Fruit fly (Drosophila melanogaster) whole organism, wandering third instar larva: ENCODE results near the gene CG46308.

ENCODE experiments used
- Abd-B ChIP-seq: fragments of >200 bp; optimal IDR thresholded peaks from 2 replicates; lab custom pipeline; 2017; ENCODE audit warnings: missing biosample characterization, missing genetic modification characterization
- CG32264 ChIP-seq: fragments of 200-800 bp; sonication (Bioruptor generic); optimal IDR thresholded peaks from 2 replicates; lab custom pipeline; 2016; ENCODE audit warnings: missing biosample characterization, missing genetic modification characterization
- CG9705 ChIP-seq: fragments of 200-800 bp; sonication (Bioruptor generic); optimal IDR thresholded peaks from 2 replicates; lab custom pipeline; 2018; ENCODE audit warnings: missing biosample characterization, mild to moderate bottlenecking, missing genetic modification characterization
- CrebA ChIP-seq: fragments of 200-800 bp; sonication (Bioruptor generic); optimal IDR thresholded peaks from 2 replicates; lab custom pipeline; 2016; ENCODE audit warnings: missing biosample characterization, mild to moderate bottlenecking, missing genetic modification characterization, borderline replicate concordance
- Dfd ChIP-seq: fragments of >200 bp; optimal IDR thresholded peaks from 2 replicates; lab custom pipeline; 2017; ENCODE audit warnings: missing biosample characterization, missing genetic modification characterization
- Dif ChIP-seq: fragments of 200-275, 200-300 bp; sonication (Bioruptor generic); optimal IDR thresholded peaks from 2 replicates; lab custom pipeline; 2018; ENCODE audit warnings: missing biosample characterization, missing genetic modification characterization; ENCODE audit not compliant: partially characterized antibody
- GATAd ChIP-seq: sonication (Bioruptor generic); optimal IDR thresholded peaks from 2 replicates; lab custom pipeline; 2016; ENCODE audit warnings: missing biosample characterization, missing genetic modification characterization
- HLH106 ChIP-seq: fragments of 200-800 bp; optimal IDR thresholded peaks from 3 replicates; lab custom pipeline; 2019; ENCODE audit warnings: missing biosample characterization, mild to moderate bottlenecking, missing genetic modification characterization, moderate library complexity
- Hnf4 ChIP-seq: fragments of 200-800 bp; sonication (Bioruptor generic); optimal IDR thresholded peaks from 2 replicates; lab custom pipeline; 2016; ENCODE audit warnings: missing biosample characterization, mild to moderate bottlenecking, missing genetic modification characterization
- Hr78 ChIP-seq: fragments of >200 bp; optimal IDR thresholded peaks from 2 replicates; lab custom pipeline; 2017; ENCODE audit warnings: missing biosample characterization, missing genetic modification characterization
- Hr83 ChIP-seq: fragments of 200-300 bp; sonication (Bioruptor generic); optimal IDR thresholded peaks from 2 replicates; lab custom pipeline; 2016; ENCODE audit warnings: missing biosample characterization, mild to moderate bottlenecking, missing genetic modification characterization, moderate library complexity; ENCODE audit not compliant: poor library complexity, severe bottlenecking
- Jra ChIP-seq: sonication (Bioruptor generic); optimal IDR thresholded peaks from 2 replicates; lab custom pipeline; 2016; ENCODE audit warnings: missing biosample characterization, missing genetic modification characterization
- Mio ChIP-seq: sonication (Bioruptor generic); optimal IDR thresholded peaks from 2 replicates; lab custom pipeline; 2016; ENCODE audit warnings: missing biosample characterization, missing genetic modification characterization
- Myc ChIP-seq: fragments of >200 bp; optimal IDR thresholded peaks from 2 replicates; lab custom pipeline; 2017
- N ChIP-seq: fragments of >200 bp; optimal IDR thresholded peaks from 2 replicates; lab custom pipeline; 2018; ENCODE audit warnings: missing biosample characterization, missing external identifiers, missing genetic modification characterization
- OdsH ChIP-seq: fragments of 200-800 bp; sonication (Bioruptor generic); optimal IDR thresholded peaks from 2 replicates; lab custom pipeline; 2016; ENCODE audit warnings: missing biosample characterization, mild to moderate bottlenecking, missing genetic modification characterization
- Rel ChIP-seq, 2 experiments: fragments of 200-800 bp; sonication (Bioruptor generic) in 1 of 2; optimal IDR thresholded peaks; 2 replicates in 1 of 2; 3 replicates in 1 of 2; lab custom pipeline; 2016 to 2019; ENCODE audit warnings: mild to moderate bottlenecking in 2 of 2, missing biosample characterization in 2 of 2, missing genetic modification characterization in 2 of 2, moderate library complexity in 1 of 2
- Sp1 ChIP-seq: fragments of 200-800 bp; sonication (Bioruptor generic); optimal IDR thresholded peaks from 3 replicates; lab custom pipeline; 2019; ENCODE audit warnings: missing biosample characterization, mild to moderate bottlenecking, missing genetic modification characterization, moderate library complexity
- Vsx2 ChIP-seq: fragments of 200-300, 225-300 bp; sonication (Bioruptor generic); optimal IDR thresholded peaks from 2 replicates; lab custom pipeline; 2018; ENCODE audit warnings: missing biosample characterization, missing genetic modification characterization; ENCODE audit not compliant: partially characterized antibody
- br ChIP-seq: fragments of 200-800 bp; sonication (Bioruptor generic); optimal IDR thresholded peaks from 2 replicates; lab custom pipeline; 2016; ENCODE audit warnings: missing biosample characterization, missing genetic modification characterization
- brk ChIP-seq: fragments of 200-800 bp; sonication (Bioruptor generic); optimal IDR thresholded peaks from 2 replicates; lab custom pipeline; 2016; ENCODE audit warnings: missing biosample characterization, mild to moderate bottlenecking, missing genetic modification characterization
- dl ChIP-seq, 2 experiments: fragments of 175-275, 200-275 bp in 1 of 2; fragments of 200-275 bp in 1 of 2; sonication (Bioruptor generic); optimal IDR thresholded peaks; lab custom pipeline; 2018; ENCODE audit warnings: mild to moderate bottlenecking in 2 of 2, missing biosample characterization in 2 of 2, missing genetic modification characterization in 2 of 2, moderate library complexity in 2 of 2; ENCODE audit not compliant: partially characterized antibody in 2 of 2, insufficient read depth in 1 of 2
- dmrt93B ChIP-seq: fragments of 200-800 bp; sonication (Bioruptor generic); optimal IDR thresholded peaks from 2 replicates; lab custom pipeline; 2018; ENCODE audit warnings: missing biosample characterization, mild to moderate bottlenecking, missing genetic modification characterization
- dsf ChIP-seq: sonication (Bioruptor generic); optimal IDR thresholded peaks from 2 replicates; lab custom pipeline; 2016; ENCODE audit warnings: missing biosample characterization, missing genetic modification characterization, borderline replicate concordance
- ey ChIP-seq: fragments of 200-800 bp; sonication (Bioruptor generic); optimal IDR thresholded peaks from 2 replicates; lab custom pipeline; 2016; ENCODE audit warnings: missing biosample characterization, missing genetic modification characterization
- foxo ChIP-seq, 2 experiments: fragments of 200-800 bp; sonication (Bioruptor generic); optimal IDR thresholded peaks; 2 replicates in 1 of 2; 3 replicates in 1 of 2; lab custom pipeline; 2016 to 2017; ENCODE audit warnings: missing biosample characterization in 2 of 2, missing genetic modification characterization in 2 of 2
- fru ChIP-seq: fragments of 200-800 bp; sonication (Bioruptor generic); optimal IDR thresholded peaks from 3 replicates; lab custom pipeline; 2016; ENCODE audit warnings: missing biosample characterization, mild to moderate bottlenecking, missing genetic modification characterization
- h ChIP-seq: fragments of 200-800 bp; sonication (Bioruptor generic); optimal IDR thresholded peaks from 3 replicates; lab custom pipeline; 2016; ENCODE audit warnings: missing biosample characterization, mild to moderate bottlenecking, missing genetic modification characterization
- jim ChIP-seq: fragments of 175-275, 200-325 bp; sonication (Bioruptor generic); optimal IDR thresholded peaks from 2 replicates; lab custom pipeline; 2016; ENCODE audit warnings: missing biosample characterization, mild to moderate bottlenecking, missing genetic modification characterization
- lola ChIP-seq: fragments of >200 bp; optimal IDR thresholded peaks from 2 replicates; lab custom pipeline; 2017; ENCODE audit warnings: missing biosample characterization, missing genetic modification characterization
- pan ChIP-seq: fragments of >200 bp; optimal IDR thresholded peaks from 2 replicates; lab custom pipeline; 2017
- psq ChIP-seq: fragments of 200-800 bp; sonication (Bioruptor generic); optimal IDR thresholded peaks from 3 replicates; lab custom pipeline; 2017; ENCODE audit warnings: missing biosample characterization, mild to moderate bottlenecking, missing genetic modification characterization, moderate library complexity
- rgr ChIP-seq: fragments of 200-800 bp; sonication (Bioruptor generic); optimal IDR thresholded peaks from 3 replicates; lab custom pipeline; 2016; ENCODE audit warnings: missing biosample characterization, mild to moderate bottlenecking, missing genetic modification characterization
- sage ChIP-seq: fragments of 200-800 bp; sonication (Bioruptor generic); optimal IDR thresholded peaks from 2 replicates; lab custom pipeline; 2016; ENCODE audit warnings: missing biosample characterization, mild to moderate bottlenecking, missing genetic modification characterization
- sv ChIP-seq: fragments of 200-800 bp; sonication (Bioruptor generic); optimal IDR thresholded peaks from 3 replicates; lab custom pipeline; 2016; ENCODE audit warnings: missing biosample characterization, missing genetic modification characterization
- tai ChIP-seq: sonication (Bioruptor generic); optimal IDR thresholded peaks from 2 replicates; lab custom pipeline; 2016; ENCODE audit warnings: missing biosample characterization, missing genetic modification characterization
- usp ChIP-seq: fragments of >200 bp; optimal IDR thresholded peaks from 2 replicates; lab custom pipeline; 2017; ENCODE audit warnings: missing biosample characterization, missing genetic modification characterization
- woc ChIP-seq: sonication (Bioruptor generic); optimal IDR thresholded peaks from 2 replicates; lab custom pipeline; 2016; ENCODE audit warnings: missing biosample characterization, mild to moderate bottlenecking, missing genetic modification characterization

The CG46308 gene

DNA sequence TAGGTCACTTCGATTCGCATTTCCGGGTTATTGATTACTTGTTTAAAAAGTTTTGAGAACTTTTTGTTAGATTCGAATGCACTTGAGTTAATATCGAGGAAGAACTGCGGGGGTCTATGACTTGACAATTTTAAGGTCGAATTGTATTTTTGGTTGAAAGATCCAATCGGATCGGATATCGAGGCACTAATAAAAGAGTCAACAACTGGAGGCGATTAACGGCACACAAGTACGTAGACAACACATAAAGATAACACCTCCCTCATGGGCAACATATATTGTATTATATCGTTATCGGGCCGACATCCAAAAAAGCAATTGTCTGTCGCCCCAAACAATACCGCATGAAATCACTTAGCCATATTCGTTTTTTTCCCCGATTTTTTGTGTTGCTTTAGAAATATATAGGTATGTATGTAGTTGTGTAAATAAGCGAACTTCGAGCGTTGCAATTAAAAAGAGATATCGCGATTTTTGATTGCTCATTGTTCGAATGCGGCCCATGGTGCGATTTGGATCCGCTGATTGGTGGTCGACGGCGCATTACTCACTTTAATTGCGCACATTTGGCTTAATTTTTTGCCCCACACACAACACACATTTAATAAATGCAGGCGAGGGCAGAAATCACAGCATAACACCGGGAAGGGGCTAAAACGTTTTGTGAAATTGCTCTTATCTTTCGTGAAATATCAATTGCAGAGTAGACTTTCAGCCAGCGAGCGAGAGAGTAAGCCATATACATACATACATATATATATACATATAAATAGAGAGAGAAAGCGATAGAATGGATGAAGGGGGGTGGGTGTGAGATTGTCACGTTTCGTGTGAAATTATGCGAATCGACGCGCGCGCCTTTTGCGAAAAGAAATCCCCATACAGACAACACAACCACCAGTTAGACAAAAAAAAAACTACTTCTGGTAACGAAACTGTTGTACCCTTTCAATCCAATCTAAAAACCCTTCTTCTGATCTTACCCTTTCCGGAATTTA lies 49.6 kb downstream of the CG46308 start:
- TF ChIP-seq foxo (GFP tag; optimal IDR thresholded peaks at IDR 0.05; lab: Kevin White, UChicago): no peak
- no peak for TF ChIP-seq Hnf4 (GFP tag; lab: Kevin White, UChicago)
- TF ChIP-seq rgr: no peak
- peak; percentile 53 for TF ChIP-seq h
- TF ChIP-seq brk (GFP tag; lab: Kevin White, UChicago): no peak
- peak; percentile 32 for TF ChIP-seq woc (GFP tag; lab: Kevin White, UChicago)
- TF ChIP-seq dl (GFP tag; optimal IDR thresholded peaks at IDR 0.05; lab: Kevin White, UChicago; ENCODE audit: insufficient read depth in 1 of 2, partially characterized antibody in 2 of 2): no peak
- TF ChIP-seq CG32264 (GFP tag; lab: Kevin White, UChicago): peak; percentile 8
- no peak for TF ChIP-seq Abd-B (GFP tag; lab: Kevin White, UChicago)
- peak; percentile 7 for TF ChIP-seq fru (GFP tag; lab: Kevin White, UChicago)
- no peak for TF ChIP-seq Sp1 (GFP tag; lab: Kevin White, UChicago)
- no peak for TF ChIP-seq Myc (lab: Kevin White, UChicago)
- no peak for TF ChIP-seq Rel (GFP tag; optimal IDR thresholded peaks at IDR 0.05; lab: Kevin White, UChicago)
- peak; percentile 89 for TF ChIP-seq Rel (tag; optimal IDR thresholded peaks at IDR 0.05; lab: Kevin White, UChicago)
- TF ChIP-seq br: peak; percentile 27

DNA sequence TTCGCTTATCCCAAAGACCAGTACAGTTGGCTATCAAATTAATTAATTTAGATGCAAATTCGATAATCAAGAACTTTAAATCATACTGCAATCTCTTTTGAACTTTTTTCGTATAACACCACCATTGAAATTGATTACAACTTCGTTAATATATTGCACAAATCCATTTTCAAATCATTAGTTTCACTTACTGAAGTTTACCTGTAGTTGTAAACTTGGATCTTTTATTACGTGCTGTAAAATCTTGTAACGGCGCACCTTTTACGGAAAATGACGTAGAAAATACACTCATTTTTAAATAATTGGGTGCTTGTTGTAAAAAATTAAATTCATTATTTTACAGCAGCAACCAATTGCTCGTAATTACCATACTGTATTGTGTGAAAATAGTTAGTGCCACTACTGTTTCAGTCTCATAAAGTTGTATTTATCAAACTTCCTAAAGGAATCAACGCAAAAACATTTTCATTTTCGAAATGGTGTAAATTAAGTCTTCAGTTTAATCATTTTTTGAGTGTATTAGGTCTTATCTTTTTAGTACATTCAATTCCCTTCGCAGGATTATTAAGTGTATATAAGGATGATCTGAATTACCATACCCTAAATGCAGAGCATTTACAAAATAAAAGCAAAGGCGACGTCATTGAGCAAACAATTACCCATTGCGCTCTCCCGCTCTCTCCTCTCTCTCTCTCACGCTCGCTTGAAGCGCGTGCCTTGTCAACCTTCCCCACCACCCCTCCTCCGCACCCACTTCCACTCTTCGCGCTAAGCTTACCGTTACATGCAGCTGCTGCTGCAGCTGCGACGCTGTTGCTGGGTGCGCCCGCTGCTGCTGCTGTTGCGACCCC lies 50.8 kb downstream of the CG46308 start:
- TF ChIP-seq CG9705 (GFP tag; lab: Kevin White, UChicago): no peak
- no peak for TF ChIP-seq br
- peak; percentile 59 for TF ChIP-seq Vsx2 (GFP tag; lab: Kevin White, UChicago)
- no peak for TF ChIP-seq sage (GFP tag; lab: Kevin White, UChicago)
- TF ChIP-seq OdsH: peak; percentile 31
- TF ChIP-seq Abd-B (GFP tag; lab: Kevin White, UChicago): no peak
- no peak for TF ChIP-seq sv (GFP tag; lab: Kevin White, UChicago)
- peak; percentile 26 for TF ChIP-seq Hr83 (GFP tag; lab: Kevin White, UChicago)
- TF ChIP-seq foxo (GFP tag; optimal IDR thresholded peaks at IDR 0.05; lab: Kevin White, UChicago): peak in 1 of 2 experiments; percentile 7
- TF ChIP-seq CrebA: no peak
- TF ChIP-seq Hr78 (GFP tag; lab: Kevin White, UChicago): no peak
- peak; percentile 13 for TF ChIP-seq fru (GFP tag; lab: Kevin White, UChicago)
- TF ChIP-seq rgr: peak; percentile 7
- no peak for TF ChIP-seq Myc (lab: Kevin White, UChicago)
- TF ChIP-seq N: no peak
- no peak for TF ChIP-seq Hnf4 (GFP tag; lab: Kevin White, UChicago)
- no peak for TF ChIP-seq Dfd
- TF ChIP-seq HLH106: no peak
- peak; percentile 87 to 94 for TF ChIP-seq dl (GFP tag; optimal IDR thresholded peaks at IDR 0.05; lab: Kevin White, UChicago; ENCODE audit: insufficient read depth in 1 of 2, partially characterized antibody in 2 of 2)
- peak; percentile 6 for TF ChIP-seq ey
- TF ChIP-seq jim (GFP tag; lab: Kevin White, UChicago): no peak
- TF ChIP-seq psq: no peak
- no peak for TF ChIP-seq woc (GFP tag; lab: Kevin White, UChicago)
- TF ChIP-seq lola (GFP tag; lab: Kevin White, UChicago): no peak
- no peak for TF ChIP-seq dmrt93B (GFP tag; lab: Kevin White, UChicago)
- TF ChIP-seq Mio: no peak
- TF ChIP-seq dsf (GFP tag; lab: Kevin White, UChicago): no peak
- TF ChIP-seq GATAd (GFP tag; lab: Kevin White, UChicago): no peak
- no peak for TF ChIP-seq tai
- TF ChIP-seq Jra (GFP tag; lab: Kevin White, UChicago): no peak
- TF ChIP-seq usp (GFP tag; lab: Kevin White, UChicago): no peak
- TF ChIP-seq brk (GFP tag; lab: Kevin White, UChicago): no peak
- peak; percentile 90 for TF ChIP-seq h
- TF ChIP-seq CG32264 (GFP tag; lab: Kevin White, UChicago): no peak
- no peak for TF ChIP-seq Rel (GFP tag; optimal IDR thresholded peaks at IDR 0.05; lab: Kevin White, UChicago)
- TF ChIP-seq Rel (tag; optimal IDR thresholded peaks at IDR 0.05; lab: Kevin White, UChicago): peak; percentile 16
- peak; percentile 92 for TF ChIP-seq Dif (GFP tag; lab: Kevin White, UChicago)
- no peak for TF ChIP-seq pan
- no peak for TF ChIP-seq Sp1 (GFP tag; lab: Kevin White, UChicago)
